Fruit fly (Drosophila melanogaster): ENCODE data around the gene Sap47.

The Sap47 gene

DNA sequence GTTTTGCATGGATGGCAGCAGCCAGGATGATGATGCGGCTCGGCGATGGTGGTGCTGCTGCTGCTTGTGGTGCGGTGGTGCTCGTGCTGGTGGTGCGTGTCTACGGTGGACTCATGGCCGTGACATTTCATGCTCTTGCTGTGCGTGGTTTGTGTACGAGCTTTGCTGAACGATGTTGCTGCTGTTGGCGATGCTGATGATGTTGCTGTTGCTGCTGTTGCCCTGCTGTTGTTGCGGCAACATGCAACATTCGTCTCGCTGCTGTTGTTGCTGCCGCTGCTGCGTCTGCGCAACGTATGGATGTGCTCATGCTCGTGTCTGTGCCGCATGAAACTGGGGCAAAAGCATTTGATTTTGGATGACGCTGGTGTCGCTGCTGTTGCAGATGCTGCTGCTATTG lies 21.7 kb upstream of the Sap47 start (continued):
- TF ChIP-seq CG17186 (GFP tag; optimal IDR thresholded peaks at IDR 0.05) (no peak), danr (GFP tag; IDR thresholded peaks at IDR 0.05) (no peak), CG18599 (GFP tag; optimal IDR thresholded peaks at IDR 0.05) (no peak), CG9215 (GFP tag; IDR thresholded peaks at IDR 0.05) (no peak), nerfin-1 (tag; optimal IDR thresholded peaks at IDR 0.05) (no peak), CG11560 (tag; IDR thresholded peaks at IDR 0.05) (no peak), CG11504 (tag; optimal IDR thresholded peaks at IDR 0.05) (peak; percentile 96), vnd (GFP tag; IDR thresholded peaks at IDR 0.05; ENCODE audit: partially characterized antibody) (no peak), Atf6 (GFP tag; IDR thresholded peaks at IDR 0.05) (no peak), Bgb (GFP tag; IDR thresholded peaks at IDR 0.05; ENCODE audit: partially characterized antibody) (no peak), sisA (GFP tag; IDR thresholded peaks at IDR 0.05) (peak; percentile 18; the same call in 1 of the 2 replicates), CG10565 (GFP tag; optimal IDR thresholded peaks at IDR 0.05) (no peak), CG2199 (GFP tag; IDR thresholded peaks at IDR 0.05) (no peak), dysf (GFP tag; IDR thresholded peaks at IDR 0.05) (0 out of 3 replicates have a peak, but pooled peaks have one; percentile 21), Side (GFP tag; optimal IDR thresholded peaks at IDR 0.05) (no peak), CG2116 (GFP tag; optimal IDR thresholded peaks at IDR 0.05) (no peak), CG42726 (GFP tag; IDR thresholded peaks at IDR 0.05; ENCODE audit: partially characterized antibody) (no peak), Antp (GFP tag; optimal IDR thresholded peaks at IDR 0.05) (no peak), mam (GFP tag; optimal IDR thresholded peaks at IDR 0.05) (no peak), CG3847 (GFP tag; IDR thresholded peaks at IDR 0.05) (no peak), tna (GFP tag; IDR thresholded peaks at IDR 0.05; ENCODE audit: partially characterized antibody) (no peak), D (optimal IDR thresholded peaks at IDR 0.05) (no peak), D (GFP tag; optimal IDR thresholded peaks at IDR 0.05) (no peak), luna (GFP tag; optimal IDR thresholded peaks at IDR 0.05) (no peak), Abd-B (GFP tag; optimal IDR thresholded peaks at IDR 0.05) (no peak), Dek (tag; optimal IDR thresholded peaks at IDR 0.05) (no peak)

dm6 chr3R:15917907-15918306 lies 17.0 kb upstream of the Sap47 start, which contains the start of gene CG45105:
Gene CG45105 (minus strand): TSS chr3R:15918007.
- peak; percentile 66 for TF ChIP-seq Ets65A (GFP tag)
- TF ChIP-seq Lpt (GFP tag; optimal IDR thresholded peaks at IDR 0.05): no peak

dm6 chr3R:15919367-15920228 lies 15.3 kb upstream of the Sap47 start:
- peak; percentile 86 for TF ChIP-seq CG12769 (tag; optimal IDR thresholded peaks at IDR 0.05)
- TF ChIP-seq fd96Cb (tag; optimal IDR thresholded peaks at IDR 0.05): peak; percentile 34
- TF ChIP-seq CG13775 (GFP tag; optimal IDR thresholded peaks at IDR 0.05): no peak
- TF ChIP-seq CG11093 (GFP tag; IDR thresholded peaks at IDR 0.05): 0 out of 3 replicates have a peak, but pooled peaks have one; percentile 40
- 0 out of 3 replicates have a peak, but pooled peaks have one; percentile 15 for TF ChIP-seq CG34224 (GFP tag; IDR thresholded peaks at IDR 0.05; ENCODE audit: partially characterized antibody)
- TF ChIP-seq CG34376 (GFP tag; optimal IDR thresholded peaks at IDR 0.05): no peak
- 0 out of 2 replicates have a peak, but pooled peaks have one; percentile 26 for TF ChIP-seq dimm (GFP tag; IDR thresholded peaks at IDR 0.05)
- TF ChIP-seq chinmo (GFP tag; IDR thresholded peaks at IDR 0.05; ENCODE audit: partially characterized antibody): 0 out of 4 replicates have a peak, but pooled peaks have one; percentile 49
- peak; percentile 7 for TF ChIP-seq Ssrp (tag; optimal IDR thresholded peaks at IDR 0.05)
- no peak for TF ChIP-seq CG8924 (tag; optimal IDR thresholded peaks at IDR 0.05)
- peak; percentile 13 for TF ChIP-seq jing (GFP tag; optimal IDR thresholded peaks at IDR 0.05)
- TF ChIP-seq CG8765 (GFP tag; IDR thresholded peaks at IDR 0.05): no peak
- peak in 1 of 2 experiments; percentile 43 for TF ChIP-seq chif (GFP tag; optimal IDR thresholded peaks at IDR 0.05)
- no peak for TF ChIP-seq CG8478 (optimal IDR thresholded peaks at IDR 0.05)
- no peak for TF ChIP-seq NFAT (GFP tag; IDR thresholded peaks at IDR 0.05)
- peak; percentile 6 for TF ChIP-seq Chrac-16 (GFP tag; optimal IDR thresholded peaks at IDR 0.05)
- peak; percentile 98 for TF ChIP-seq kni (GFP tag; optimal IDR thresholded peaks at IDR 0.05)
- 0 out of 2 replicates have a peak, but pooled peaks have one; percentile 4 for TF ChIP-seq CG9932 (GFP tag; IDR thresholded peaks at IDR 0.05)
- TF ChIP-seq rib (GFP tag; IDR thresholded peaks at IDR 0.05): no peak
- TF ChIP-seq CG6765 (GFP tag; optimal IDR thresholded peaks at IDR 0.05): no peak

Measured in whole organism, embryonic.